2 worm cellular contexts compared by ENCODE assay signal in genomic region chrIII:11091651-11092278, ce11.
A peak's percentile ranks its signal among the peaks of the same experiment; 100 is the strongest.
TF ChIP-seq lines count a peak whose summit lies in the region.

No protein-coding gene starts in this region.

TF ChIP-seq in whole organism, L1 larva, 84 proteins besides CTCF, POLR2A, EP300 and RAD21 (continued from another document):
- no peak for TF ChIP-seq nhr-237 (tag; optimal IDR thresholded peaks at IDR 0.05; lab: Kevin White, UChicago)
- no peak for TF ChIP-seq egl-27 (tag; optimal IDR thresholded peaks at IDR 0.05; lab: Kevin White, UChicago)
- no peak for TF ChIP-seq nhr-12 (tag; optimal IDR thresholded peaks at IDR 0.05; lab: Kevin White, UChicago)
- TF ChIP-seq ama-1 (optimal IDR thresholded peaks at IDR 0.05; lab: Kevin White, UChicago), result no peak
- TF ChIP-seq F16B12.6 (tag; optimal IDR thresholded peaks at IDR 0.05; lab: Kevin White, UChicago), result no peak
- no peak for TF ChIP-seq snpc-4 (tag; optimal IDR thresholded peaks at IDR 0.05; lab: Kevin White, UChicago)
- TF ChIP-seq alr-1 (tag; optimal IDR thresholded peaks at IDR 0.05; lab: Kevin White, UChicago; ENCODE audit: borderline replicate concordance), result no peak
- TF ChIP-seq ztf-4 (tag; optimal IDR thresholded peaks at IDR 0.05; lab: Kevin White, UChicago), result no peak
- TF ChIP-seq pag-3 (tag; optimal IDR thresholded peaks at IDR 0.05; lab: Kevin White, UChicago; ENCODE audit: borderline replicate concordance, insufficient read depth), result no peak
- no peak for TF ChIP-seq mep-1 (tag; optimal IDR thresholded peaks at IDR 0.05; lab: Kevin White, UChicago)
- TF ChIP-seq nhr-19 (GFP tag; conservative IDR thresholded peaks at IDR 0.05; lab: Robert Waterston, UW), result peak; percentile 51
- TF ChIP-seq skn-1 (tag; optimal IDR thresholded peaks at IDR 0.05; lab: Kevin White, UChicago), result no peak
- TF ChIP-seq fkh-8 (tag; optimal IDR thresholded peaks at IDR 0.05; lab: Kevin White, UChicago), result peak; percentile 40
- TF ChIP-seq lin-35 (GFP tag; optimal IDR thresholded peaks at IDR 0.05; lab: Kevin White, UChicago), result peak; percentile 1 to 18
- TF ChIP-seq pqm-1 (tag; optimal IDR thresholded peaks at IDR 0.05; lab: Kevin White, UChicago), result no peak
- TF ChIP-seq lin-15B (tag; optimal IDR thresholded peaks at IDR 0.05; lab: Kevin White, UChicago), result no peak
- TF ChIP-seq ets-5 (GFP tag; IDR thresholded peaks at IDR 0.05; lab: Robert Waterston, UW), result no peak
- TF ChIP-seq sptf-1 (tag; optimal IDR thresholded peaks at IDR 0.05; lab: Kevin White, UChicago), result no peak
- no peak for TF ChIP-seq unc-62 (GFP tag; optimal IDR thresholded peaks at IDR 0.05; lab: Kevin White, UChicago)
- TF ChIP-seq nhr-90 (tag; optimal IDR thresholded peaks at IDR 0.05; lab: Kevin White, UChicago; ENCODE audit: poor library complexity), result peak; percentile 88
- TF ChIP-seq nhr-77 (tag; optimal IDR thresholded peaks at IDR 0.05; lab: Kevin White, UChicago), result no peak
- peak; percentile 84 for TF ChIP-seq hlh-4 (tag; optimal IDR thresholded peaks at IDR 0.05; lab: Kevin White, UChicago)
- no peak for TF ChIP-seq hlh-17 (GFP tag; optimal IDR thresholded peaks at IDR 0.05; lab: Kevin White, UChicago; ENCODE audit: borderline replicate concordance)
- TF ChIP-seq blmp-1 (tag; optimal IDR thresholded peaks at IDR 0.05; lab: Kevin White, UChicago), result no peak
- no peak for TF ChIP-seq ceh-82 (tag; optimal IDR thresholded peaks at IDR 0.05; lab: Kevin White, UChicago)
- peak; percentile 86 for TF ChIP-seq sox-4 (tag; optimal IDR thresholded peaks at IDR 0.05; lab: Kevin White, UChicago)
- peak; percentile 71 for TF ChIP-seq ceh-90 (tag; optimal IDR thresholded peaks at IDR 0.05; lab: Kevin White, UChicago)
- peak; percentile 58 for TF ChIP-seq Y116A8C.19 (tag; optimal IDR thresholded peaks at IDR 0.05; lab: Kevin White, UChicago; ENCODE audit: borderline replicate concordance)
- TF ChIP-seq rnt-1 (tag; optimal IDR thresholded peaks at IDR 0.05; lab: Kevin White, UChicago), result peak; percentile 61
- peak; percentile 67 for TF ChIP-seq fkh-4 (tag; optimal IDR thresholded peaks at IDR 0.05; lab: Kevin White, UChicago; ENCODE audit: borderline replicate concordance)
- no peak for TF ChIP-seq zip-4 (GFP tag; optimal IDR thresholded peaks at IDR 0.05; lab: Kevin White, UChicago)
- no peak for TF ChIP-seq nhr-28 (tag; optimal IDR thresholded peaks at IDR 0.05; lab: Kevin White, UChicago)
- TF ChIP-seq C04F5.9 (tag; optimal IDR thresholded peaks at IDR 0.05; lab: Kevin White, UChicago), result peak; percentile 55
- TF ChIP-seq aly-2 (tag; optimal IDR thresholded peaks at IDR 0.05; lab: Kevin White, UChicago), result no peak
- no peak for TF ChIP-seq unc-30 (tag; optimal IDR thresholded peaks at IDR 0.05; lab: Kevin White, UChicago)
- TF ChIP-seq C16A3.4 (tag; optimal IDR thresholded peaks at IDR 0.05; lab: Kevin White, UChicago), result no peak
- peak in 1 of 3 experiments; percentile 3 for TF ChIP-seq dpl-1 (GFP tag; optimal IDR thresholded peaks at IDR 0.05; lab: Kevin White, UChicago)
- TF ChIP-seq ceh-63 (GFP tag; optimal IDR thresholded peaks at IDR 0.05; lab: Kevin White, UChicago), result peak; percentile 85
- peak; percentile 62 for TF ChIP-seq unc-86 (tag; optimal IDR thresholded peaks at IDR 0.05; lab: Kevin White, UChicago)
- no peak for TF ChIP-seq lin-39 (tag; optimal IDR thresholded peaks at IDR 0.05; lab: Kevin White, UChicago)
- peak; percentile 45; the same call in 1 of the 2 replicates for TF ChIP-seq grh-1 (GFP tag; IDR thresholded peaks at IDR 0.05; lab: Robert Waterston, UW)
- no peak for TF ChIP-seq lin-13 (GFP tag; optimal IDR thresholded peaks at IDR 0.05; lab: Kevin White, UChicago)
- no peak for TF ChIP-seq fkh-10 (GFP tag; optimal IDR thresholded peaks at IDR 0.05; lab: Kevin White, UChicago)
- peak; percentile 66 for TF ChIP-seq xbp-1 (tag; optimal IDR thresholded peaks at IDR 0.05; lab: Kevin White, UChicago)
- peak; percentile 83 for TF ChIP-seq nhr-47 (tag; optimal IDR thresholded peaks at IDR 0.05; lab: Kevin White, UChicago)
- peak; percentile 78 for TF ChIP-seq egl-13 (tag; optimal IDR thresholded peaks at IDR 0.05; lab: Kevin White, UChicago)
- peak in 1 of 2 experiments; percentile 93 for TF ChIP-seq ztf-11 (tag; optimal IDR thresholded peaks at IDR 0.05; lab: Kevin White, UChicago)
- TF ChIP-seq unc-98 (GFP tag; IDR thresholded peaks at IDR 0.05; lab: Robert Waterston, UW), result peak; percentile 98
- TF ChIP-seq nhr-71 (tag; optimal IDR thresholded peaks at IDR 0.05; lab: Kevin White, UChicago), result peak; percentile 79
- no peak for TF ChIP-seq C34B4.2 (tag; optimal IDR thresholded peaks at IDR 0.05; lab: Kevin White, UChicago)
- TF ChIP-seq efl-1 (optimal IDR thresholded peaks at IDR 0.05; lab: Kevin White, UChicago), result peak; percentile 59 to 60
- peak; percentile 18 to 83 for TF ChIP-seq efl-1 (GFP tag; optimal IDR thresholded peaks at IDR 0.05 in 1 of 2; lab: Kevin White, UChicago)
- TF ChIP-seq lsy-2 (tag; optimal IDR thresholded peaks at IDR 0.05; lab: Kevin White, UChicago), result no peak
- TF ChIP-seq tlp-1 (tag; optimal IDR thresholded peaks at IDR 0.05; lab: Kevin White, UChicago), result no peak
- no peak for TF ChIP-seq aha-1 (tag; optimal IDR thresholded peaks at IDR 0.05; lab: Kevin White, UChicago)
- peak; percentile 85 for TF ChIP-seq nhr-85 (tag; lab: Kevin White, UChicago)
- peak; percentile 79 for TF ChIP-seq tbx-2 (tag; optimal IDR thresholded peaks at IDR 0.05; lab: Kevin White, UChicago)
- no peak for TF ChIP-seq mdl-1 (tag; optimal IDR thresholded peaks at IDR 0.05; lab: Kevin White, UChicago)
- peak; percentile 63 for TF ChIP-seq nhr-20 (tag; optimal IDR thresholded peaks at IDR 0.05; lab: Kevin White, UChicago)
- no peak for TF ChIP-seq elt-3 (tag; optimal IDR thresholded peaks at IDR 0.05; lab: Kevin White, UChicago)
- TF ChIP-seq ces-1 (GFP tag; optimal IDR thresholded peaks at IDR 0.05; lab: Kevin White, UChicago), result no peak
- TF ChIP-seq irx-1 (tag; optimal IDR thresholded peaks at IDR 0.05; lab: Kevin White, UChicago), result peak; percentile 45
- TF ChIP-seq jun-1 (tag; optimal IDR thresholded peaks at IDR 0.05; lab: Kevin White, UChicago), result no peak
- no peak for TF ChIP-seq unc-130 (tag; optimal IDR thresholded peaks at IDR 0.05; lab: Kevin White, UChicago)
- TF ChIP-seq efl-3 (GFP tag; optimal IDR thresholded peaks at IDR 0.05; lab: Kevin White, UChicago), result peak; percentile 77
- peak; percentile 73 for TF ChIP-seq isw-1 (GFP tag; IDR thresholded peaks at IDR 0.05; lab: Robert Waterston, UW)
- TF ChIP-seq sup-37 (GFP tag; optimal IDR thresholded peaks at IDR 0.05; lab: Kevin White, UChicago), result peak; percentile 20

TF ChIP-seq in whole organism, young adult, 124 proteins besides CTCF, POLR2A, EP300 and RAD21 (continued from another document):
- TF ChIP-seq hmg-1.2 (GFP tag; IDR thresholded peaks at IDR 0.05; lab: Robert Waterston, UW), result no peak
- no peak for TF ChIP-seq nhr-80 (tag; optimal IDR thresholded peaks at IDR 0.05; lab: Kevin White, UChicago)
- TF ChIP-seq F57C9.4 (tag; optimal IDR thresholded peaks at IDR 0.05; lab: Kevin White, UChicago), result no peak
- 0 out of 2 replicates have a peak, but pooled peaks have one; percentile 12 for TF ChIP-seq cebp-1 (GFP tag; IDR thresholded peaks at IDR 0.05; lab: Robert Waterston, UW)
- TF ChIP-seq cebp-1 (tag; optimal IDR thresholded peaks at IDR 0.05; lab: Kevin White, UChicago), result no peak
- no peak for TF ChIP-seq zfh-2 (GFP tag; conservative IDR thresholded peaks at IDR 0.05; lab: Robert Waterston, UW)
- peak; percentile 64; the same call in 1 of the 2 replicates for TF ChIP-seq ztf-28 (GFP tag; IDR thresholded peaks at IDR 0.05; lab: Robert Waterston, UW)
- TF ChIP-seq ceh-100 (GFP tag; IDR thresholded peaks at IDR 0.05; lab: Robert Waterston, UW), result peak; percentile 91
- TF ChIP-seq unc-130 (GFP tag; optimal IDR thresholded peaks at IDR 0.05; lab: Kevin White, UChicago), result peak; percentile 89
- no peak for TF ChIP-seq Y79H2A.3 (GFP tag; conservative IDR thresholded peaks at IDR 0.05; lab: Robert Waterston, UW)
- no peak for TF ChIP-seq madf-8 (GFP tag; conservative IDR thresholded peaks at IDR 0.05; lab: Robert Waterston, UW)
- peak; percentile 41 for TF ChIP-seq ceh-27 (GFP tag; optimal IDR thresholded peaks at IDR 0.05; lab: Kevin White, UChicago)
- peak; percentile 26 for TF ChIP-seq ccch-3 (GFP tag; optimal IDR thresholded peaks at IDR 0.05; lab: Kevin White, UChicago)
- TF ChIP-seq lsl-1 (GFP tag; optimal IDR thresholded peaks at IDR 0.05; lab: Kevin White, UChicago), result no peak
- TF ChIP-seq Y53F4B.3 (GFP tag; IDR thresholded peaks at IDR 0.05; lab: Robert Waterston, UW), result no peak
- TF ChIP-seq attf-3 (GFP tag; conservative IDR thresholded peaks at IDR 0.05; lab: Robert Waterston, UW), result peak; percentile 47
- TF ChIP-seq ztf-6 (GFP tag; IDR thresholded peaks at IDR 0.05; lab: Robert Waterston, UW), result no peak
- peak; percentile 23 for TF ChIP-seq madf-10 (tag; optimal IDR thresholded peaks at IDR 0.05; lab: Kevin White, UChicago)
- no peak for TF ChIP-seq lir-1 (GFP tag; conservative IDR thresholded peaks at IDR 0.05; lab: Robert Waterston, UW)
- TF ChIP-seq aptf-2 (GFP tag; conservative IDR thresholded peaks at IDR 0.05; lab: Robert Waterston, UW), result peak; percentile 65; the same call in 1 of the 2 replicates
- TF ChIP-seq ztf-25 (GFP tag; IDR thresholded peaks at IDR 0.05; lab: Robert Waterston, UW), result 0 out of 2 replicates have a peak, but pooled peaks have one; percentile 68
- TF ChIP-seq sptf-2 (GFP tag; optimal IDR thresholded peaks at IDR 0.05; lab: Kevin White, UChicago), result no peak
- TF ChIP-seq akir-1 (GFP tag; optimal IDR thresholded peaks at IDR 0.05; lab: Kevin White, UChicago), result peak; percentile 87
